Fruit fly (Drosophila melanogaster) whole organism, embryonic: ENCODE data around the gene CG12974.

Experiments
- Aef1 ChIP-seq: fragments of 200-800 bp; sonication (Bioruptor generic); IDR thresholded peaks from 3 replicates; pipeline ENCODE4 v1.3.6; 2022; ENCODE audit warnings: missing biosample characterization, missing genetic modification characterization
- Asciz ChIP-seq: fragments of 200-800 bp; sonication (Bioruptor generic); optimal IDR thresholded peaks from 2 replicates; lab custom pipeline; 2017; ENCODE audit warnings: missing biosample characterization, mild to moderate bottlenecking, missing genetic modification characterization, missing genetic modification reagents
- Blimp-1 ChIP-seq: fragments of 200-800 bp; sonication (Bioruptor generic); optimal IDR thresholded peaks from 3 replicates; lab custom pipeline; 2018; ENCODE audit warnings: missing biosample characterization, missing genetic modification characterization, mild to moderate bottlenecking, moderate library complexity, missing genetic modification reagents
- CG11093 ChIP-seq: fragments of 200-800 bp; sonication (Bioruptor generic); IDR thresholded peaks from 3 replicates; pipeline ENCODE4 v1.3.6; 2022; ENCODE audit warnings: missing biosample characterization, missing genetic modification characterization
- CG12744 ChIP-seq: fragments of 200-800 bp; sonication (Bioruptor generic); optimal IDR thresholded peaks from 2 replicates; lab custom pipeline; 2016; ENCODE audit warnings: missing biosample characterization, missing genetic modification characterization
- CG13287 ChIP-seq: fragments of 200-800 bp; sonication (Bioruptor generic); IDR thresholded peaks from 2 replicates; pipeline ENCODE4 v1.3.6; 2022; ENCODE audit warnings: missing biosample characterization, missing genetic modification characterization; ENCODE audit not compliant: partially characterized antibody
- CG14441 ChIP-seq: fragments of 200-800 bp; sonication (Bioruptor generic); IDR thresholded peaks from 2 replicates; pipeline ENCODE4 v1.3.6; 2022; ENCODE audit warnings: missing biosample characterization, missing genetic modification characterization
- CG14860 ChIP-seq: fragments of 200-800 bp; sonication (Bioruptor generic); IDR thresholded peaks from 3 replicates; pipeline ENCODE4 v1.3.6; 2022; ENCODE audit warnings: missing biosample characterization, missing genetic modification characterization; ENCODE audit not compliant: partially characterized antibody
- CG31441 ChIP-seq: fragments of 200-800 bp; sonication (Bioruptor generic); IDR thresholded peaks from 2 replicates; pipeline ENCODE4 v1.3.6; 2022; ENCODE audit warnings: missing biosample characterization, missing genetic modification characterization
- CG3281 ChIP-seq: fragments of 200-800 bp; sonication (Bioruptor generic); optimal IDR thresholded peaks from 3 replicates; lab custom pipeline; 2017; ENCODE audit warnings: missing biosample characterization, mild to moderate bottlenecking, missing genetic modification characterization
- CG33213 ChIP-seq: fragments of 200-800 bp; sonication (Bioruptor generic); optimal IDR thresholded peaks from 3 replicates; lab custom pipeline; 2016; ENCODE audit warnings: missing biosample characterization, missing genetic modification characterization
- CG7372 ChIP-seq: fragments of 200-800 bp; sonication (Bioruptor generic); IDR thresholded peaks from 2 replicates; pipeline ENCODE4 v1.3.6; 2022; ENCODE audit warnings: missing biosample characterization, missing genetic modification characterization
- CG7963 ChIP-seq: fragments of 200-800 bp; sonication (Bioruptor generic); IDR thresholded peaks from 3 replicates; pipeline ENCODE4 v1.3.6; 2022; ENCODE audit warnings: missing biosample characterization, missing genetic modification characterization; ENCODE audit not compliant: partially characterized antibody
- CG9817 ChIP-seq: fragments of 200-800 bp; sonication (Bioruptor generic); optimal IDR thresholded peaks from 2 replicates; lab custom pipeline; 2018; ENCODE audit warnings: missing biosample characterization, mild to moderate bottlenecking, missing genetic modification characterization, moderate library complexity
- Chrac-16 ChIP-seq: fragments of 200-800 bp; sonication (Bioruptor generic); optimal IDR thresholded peaks from 3 replicates; lab custom pipeline; 2016; ENCODE audit warnings: missing biosample characterization, missing genetic modification characterization
- CrebB ChIP-seq: fragments of 200-800 bp; sonication (Bioruptor generic); optimal IDR thresholded peaks from 3 replicates; lab custom pipeline; 2018; ENCODE audit warnings: missing biosample characterization, mild to moderate bottlenecking, missing genetic modification characterization
- Deaf1 ChIP-seq: fragments of 200-800 bp; optimal IDR thresholded peaks from 3 replicates; lab custom pipeline; 2019; ENCODE audit warnings: missing biosample characterization, mild to moderate bottlenecking, missing genetic modification characterization, moderate library complexity
- Dek ChIP-seq: fragments of 200-800 bp; sonication (Bioruptor generic); optimal IDR thresholded peaks from 3 replicates; lab custom pipeline; 2019; ENCODE audit warnings: missing biosample characterization, mild to moderate bottlenecking, missing genetic modification characterization, moderate library complexity
- Dref ChIP-seq: fragments of 200-800 bp; sonication (Bioruptor generic); IDR thresholded peaks from 2 replicates; pipeline ENCODE4 v1.3.6; 2022; ENCODE audit warnings: missing biosample characterization, missing genetic modification characterization
- H15 ChIP-seq: fragments of 200-800 bp; sonication (Bioruptor generic); IDR thresholded peaks from 3 replicates; pipeline ENCODE4 v1.3.6; 2022; ENCODE audit warnings: missing biosample characterization, missing genetic modification characterization
- Hey ChIP-seq: fragments of 200-800 bp; sonication (Bioruptor generic); optimal IDR thresholded peaks from 3 replicates; lab custom pipeline; 2018; ENCODE audit warnings: missing biosample characterization, mild to moderate bottlenecking, missing genetic modification characterization
- Med ChIP-seq: fragments of 200-800 bp; sonication (Bioruptor generic); peaks from one replicate; lab custom pipeline; 2016; ENCODE audit warnings: missing biosample characterization, missing genetic modification characterization, mild to moderate bottlenecking, inconsistent platforms, moderate library complexity
- Six4 ChIP-seq: fragments of 200-800 bp; sonication (Bioruptor generic); optimal IDR thresholded peaks from 2 replicates; lab custom pipeline; 2016; ENCODE audit warnings: missing biosample characterization, missing genetic modification characterization
- Sry-β ChIP-seq: fragments of 200-800 bp; sonication (Bioruptor generic); optimal IDR thresholded peaks from 2 replicates; lab custom pipeline; 2018; ENCODE audit warnings: missing biosample characterization, mild to moderate bottlenecking, missing genetic modification characterization, moderate library complexity
- Taf1 ChIP-seq: fragments of 200-800 bp; sonication (Bioruptor generic); IDR thresholded peaks from 2 replicates; pipeline ENCODE4 v1.3.6; 2022; ENCODE audit warnings: missing biosample characterization, missing genetic modification characterization
- Vsx1 ChIP-seq: fragments of 200-800 bp; sonication (Bioruptor generic); optimal IDR thresholded peaks from 2 replicates; lab custom pipeline; 2017; ENCODE audit warnings: missing biosample characterization, mild to moderate bottlenecking, missing genetic modification characterization, missing genetic modification reagents
- ab ChIP-seq: fragments of 200-800 bp; sonication (Bioruptor generic); optimal IDR thresholded peaks from 2 replicates; lab custom pipeline; 2016; ENCODE audit warnings: missing biosample characterization, missing genetic modification characterization
- al ChIP-seq: fragments of 200-800 bp; sonication (Bioruptor generic); IDR thresholded peaks from 2 replicates; pipeline ENCODE4 v1.3.6; 2022; ENCODE audit warnings: missing biosample characterization, missing genetic modification characterization
- bcd ChIP-seq: fragments of 200-800 bp; sonication (Bioruptor generic); optimal IDR thresholded peaks from 2 replicates; lab custom pipeline; 2017; ENCODE audit warnings: missing biosample characterization, mild to moderate bottlenecking, missing genetic modification characterization
- br ChIP-seq: fragments of >200 bp; optimal IDR thresholded peaks from 2 replicates; lab custom pipeline; 2017
- cad ChIP-seq: fragments of >200 bp; optimal IDR thresholded peaks from 2 replicates; lab custom pipeline; 2017; ENCODE audit warnings: missing biosample characterization, missing genetic modification characterization
- cas ChIP-seq: fragments of 200-800 bp; sonication (Bioruptor generic); IDR thresholded peaks from 2 replicates; pipeline ENCODE4 v1.3.6; 2022; ENCODE audit warnings: missing biosample characterization, missing genetic modification characterization
- cwo ChIP-seq: fragments of 200-800 bp; sonication (Bioruptor generic); optimal IDR thresholded peaks from 3 replicates; lab custom pipeline; 2017; ENCODE audit warnings: missing biosample characterization, missing genetic modification characterization, mild to moderate bottlenecking, moderate library complexity, missing genetic modification reagents
- exex ChIP-seq: fragments of 200-800 bp; sonication (Bioruptor generic); optimal IDR thresholded peaks from 4 replicates; lab custom pipeline; 2018; ENCODE audit warnings: missing biosample characterization, mild to moderate bottlenecking, missing genetic modification characterization, moderate library complexity
- fd96Cb ChIP-seq: fragments of 200-800 bp; sonication (Bioruptor generic); optimal IDR thresholded peaks from 2 replicates; lab custom pipeline; 2018; ENCODE audit warnings: missing biosample characterization, mild to moderate bottlenecking, missing genetic modification characterization, moderate library complexity
- grau ChIP-seq: fragments of 200-800 bp; optimal IDR thresholded peaks from 3 replicates; lab custom pipeline; 2019; ENCODE audit warnings: missing biosample characterization, mild to moderate bottlenecking, missing genetic modification characterization, moderate library complexity
- gro ChIP-seq: fragments of 200-800 bp; sonication (Bioruptor generic); optimal IDR thresholded peaks from 2 replicates; lab custom pipeline; 2016; ENCODE audit warnings: missing biosample characterization, missing genetic modification characterization
- hb ChIP-seq: fragments of 200-800 bp; sonication (Bioruptor generic); IDR thresholded peaks from 3 replicates; pipeline ENCODE4 v1.3.6; 2022; ENCODE audit warnings: missing biosample characterization, missing genetic modification characterization; ENCODE audit not compliant: partially characterized antibody
- hkb ChIP-seq, 2 experiments: fragments of 200-800 bp in 1 of 2; fragments of >200 bp in 1 of 2; sonication (Bioruptor generic) in 1 of 2; IDR thresholded peaks in 1 of 2; optimal IDR thresholded peaks in 1 of 2; 2 replicates each; pipeline versions ENCODE4 v1.3.6 to Lab custom; 2017 to 2022; ENCODE audit warnings: missing biosample characterization in 1 of 2, missing genetic modification characterization in 1 of 2
- jigr1 ChIP-seq: fragments of 200-800 bp; sonication (Bioruptor generic); IDR thresholded peaks from 3 replicates; pipeline ENCODE4 v1.3.6; 2022; ENCODE audit warnings: missing biosample characterization, missing genetic modification characterization
- lbe ChIP-seq: fragments of 200-800 bp; sonication (Bioruptor generic); optimal IDR thresholded peaks from 2 replicates; lab custom pipeline; 2016; ENCODE audit warnings: missing biosample characterization, mild to moderate bottlenecking, missing genetic modification characterization
- lilli ChIP-seq: fragments of 200-800 bp; sonication (Bioruptor generic); optimal IDR thresholded peaks from 3 replicates; lab custom pipeline; 2016; ENCODE audit warnings: missing biosample characterization, missing genetic modification characterization
- row ChIP-seq: fragments of 200-800 bp; sonication (Bioruptor generic); IDR thresholded peaks from 3 replicates; pipeline ENCODE4 v1.3.6; 2022; ENCODE audit warnings: missing biosample characterization, missing genetic modification characterization
- slbo ChIP-seq: fragments of 200-800 bp; sonication (Bioruptor generic); IDR thresholded peaks from 2 replicates; pipeline ENCODE4 v1.3.6; 2022; ENCODE audit warnings: missing biosample characterization, missing genetic modification characterization
- tna ChIP-seq: fragments of 200-800 bp; sonication (Bioruptor generic); IDR thresholded peaks from 2 replicates; pipeline ENCODE4 v1.3.6; 2022; ENCODE audit warnings: missing biosample characterization, missing genetic modification characterization; ENCODE audit not compliant: partially characterized antibody
- twi ChIP-seq: fragments of 200-800 bp; optimal IDR thresholded peaks from 2 replicates; lab custom pipeline; 2019; ENCODE audit warnings: missing biosample characterization, mild to moderate bottlenecking, missing genetic modification characterization, moderate library complexity
- tx ChIP-seq: fragments of 200-800 bp; sonication (Bioruptor generic); optimal IDR thresholded peaks from 2 replicates; lab custom pipeline; 2016; ENCODE audit warnings: missing biosample characterization, missing genetic modification characterization

Gene CG12974

DNA sequence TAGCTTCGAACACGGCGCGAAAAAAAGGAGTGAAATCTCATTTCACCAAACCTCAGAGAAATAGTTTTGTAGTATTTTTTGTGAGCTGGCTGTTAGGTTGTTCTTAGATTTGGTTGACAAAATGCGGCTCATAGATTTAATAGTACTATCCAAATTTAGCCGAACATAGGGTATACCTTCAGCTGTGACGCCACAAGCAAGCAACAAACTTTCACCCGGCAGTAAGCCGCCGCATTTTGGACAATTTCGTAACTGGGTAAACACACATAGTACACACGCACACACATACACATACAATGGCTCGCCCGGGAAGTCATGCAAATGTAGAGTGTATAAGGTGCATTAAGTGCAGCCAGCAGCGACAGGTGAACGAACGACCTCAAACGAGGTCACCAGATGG, 26.5 kb downstream of the CG12974 start (continued):
- TF ChIP-seq gro (GFP tag; lab: Kevin White, UChicago) (no peak), bcd (GFP tag; lab: Kevin White, UChicago) (no peak), CG12744 (no peak), Deaf1 (tag; lab: Kevin White, UChicago) (no peak), CG33213 (GFP tag; lab: Kevin White, UChicago) (no peak), hb (GFP tag; lab: Robert Waterston, UW) (no peak), CG14441 (no peak), exex (tag; lab: Kevin White, UChicago) (no peak), row (GFP tag; lab: Robert Waterston, UW) (peak; percentile 35; the same call in 1 of the 3 replicates), lbe (GFP tag; lab: Kevin White, UChicago) (no peak), Blimp-1 (GFP tag; lab: Kevin White, UChicago) (peak; percentile 77), cas (GFP tag; lab: Robert Waterston, UW) (no peak), tx (no peak), twi (tag; lab: Kevin White, UChicago) (no peak), tna (GFP tag; lab: Robert Waterston, UW) (no peak), CG3281 (GFP tag; lab: Kevin White, UChicago) (no peak), cwo (GFP tag; lab: Kevin White, UChicago) (no peak), CG14860 (GFP tag; lab: Robert Waterston, UW) (no peak), cad (no peak), Dref (no peak), al (no peak), Aef1 (GFP tag; lab: Robert Waterston, UW) (no peak), grau (no peak), ab (GFP tag; lab: Kevin White, UChicago) (no peak), slbo (GFP tag; lab: Robert Waterston, UW) (no peak), Chrac-16 (no peak), lilli (GFP tag; lab: Kevin White, UChicago) (no peak), CG11093 (GFP tag; lab: Robert Waterston, UW) (no peak), hkb (optimal IDR thresholded peaks at IDR 0.05; lab: Kevin White, UChicago) (no peak), hkb (GFP tag; IDR thresholded peaks at IDR 0.05; lab: Robert Waterston, UW) (no peak), CG7372 (no peak), CG13287 (GFP tag; lab: Robert Waterston, UW) (no peak), CrebB (tag; lab: Kevin White, UChicago) (no peak), Asciz (GFP tag; lab: Kevin White, UChicago) (peak; percentile 40), fd96Cb (tag; lab: Kevin White, UChicago) (peak; percentile 14), Six4 (GFP tag; lab: Kevin White, UChicago) (no peak), Med (GFP tag; lab: Kevin White, UChicago) (peak; percentile 62), jigr1 (GFP tag; lab: Robert Waterston, UW) (no peak), br (lab: Kevin White, UChicago) (no peak), CG7963 (GFP tag; lab: Robert Waterston, UW) (no peak), H15 (GFP tag; lab: Robert Waterston, UW) (0 out of 3 replicates have a peak, but pooled peaks have one; percentile 7), Vsx1 (GFP tag; lab: Kevin White, UChicago) (no peak), CG31441 (GFP tag; lab: Robert Waterston, UW) (0 out of 2 replicates have a peak, but pooled peaks have one; percentile 14), Hey (tag; lab: Kevin White, UChicago) (no peak), Dek (tag; lab: Kevin White, UChicago) (no peak), Sry-β (GFP tag; lab: Kevin White, UChicago) (no peak), Taf1 (GFP tag; lab: Robert Waterston, UW) (no peak), CG9817 (tag; lab: Kevin White, UChicago) (no peak)
